Worm (Caenorhabditis elegans) whole organism, L4 larva: ENCODE data around the gene mth-1.

Source experiments
- ceh-44 ChIP-seq: fragments of 200-800 bp; sonication (Bioruptor generic); IDR thresholded peaks from 2 replicates; pipeline ENCODE4 v1.3.6; 2022; ENCODE audit warnings: missing genetic modification reagents, missing genetic modification characterization, missing compliant biosample characterization
- lin-39 ChIP-seq: fragments of 150-350 bp; optimal IDR thresholded peaks from 2 replicates; lab custom pipeline; 2014; ENCODE audit warnings: missing biosample characterization, missing genetic modification reagents, missing genetic modification characterization
- pha-4 ChIP-seq, 2 experiments: fragments of 150-350 bp in 1 of 2; fragments of 200-800 bp in 1 of 2; sonication (Bioruptor generic) in 1 of 2; IDR thresholded peaks in 1 of 2; optimal IDR thresholded peaks in 1 of 2; 2 replicates each; pipeline versions ENCODE4 v1.3.6 to Lab custom; 2014 to 2022; ENCODE audit warnings: missing genetic modification characterization in 2 of 2, missing genetic modification reagents in 2 of 2, missing biosample characterization in 1 of 2, missing compliant biosample characterization in 1 of 2

- TF ChIP-seq pha-4 (GFP tag; IDR thresholded peaks at IDR 0.05; lab: Robert Waterston, UW) (no peak), pha-4 (tag; optimal IDR thresholded peaks at IDR 0.05; lab: Kevin White, UChicago) (no peak), lin-39 (tag; lab: Kevin White, UChicago) (no peak), ceh-44 (GFP tag; lab: Robert Waterston, UW) (no peak)
These were observed 19.4 kb upstream of the mth-1 start, which contains the start of gene C16A11.5 for ce11 chrII:4222983-4223382.
